Worm (Caenorhabditis elegans) whole organism, mixed stage, embryonic: ENCODE measurements around the gene srbc-37.

Source experiments
- ceh-83 ChIP-seq: fragments of 200-800 bp; sonication (Bioruptor generic); optimal IDR thresholded peaks from 2 replicates; lab custom pipeline; 2018; ENCODE audit warnings: mild to moderate bottlenecking, missing genetic modification characterization, missing compliant biosample characterization
- ces-1 ChIP-seq: fragments of 150-350 bp; optimal IDR thresholded peaks from 2 replicates; lab custom pipeline; 2014; ENCODE audit warnings: missing biosample characterization, missing genetic modification reagents, missing genetic modification characterization
- cnd-1 ChIP-seq: fragments of 200-800 bp; sonication (Bioruptor generic); optimal IDR thresholded peaks from 2 replicates; lab custom pipeline; 2018; ENCODE audit warnings: mild to moderate bottlenecking, missing genetic modification characterization, missing compliant biosample characterization
- lin-13 ChIP-seq: fragments of 150-350 bp; optimal IDR thresholded peaks from 2 replicates; lab custom pipeline; 2014; ENCODE audit warnings: missing biosample characterization, missing genetic modification characterization
- nhr-12 ChIP-seq: fragments of 150-350 bp; optimal IDR thresholded peaks from 2 replicates; lab custom pipeline; 2014; ENCODE audit warnings: missing biosample characterization, missing genetic modification characterization
- nhr-28 ChIP-seq: fragments of 150-350 bp; optimal IDR thresholded peaks from 2 replicates; lab custom pipeline; 2014; ENCODE audit warnings: missing biosample characterization, missing genetic modification characterization
- nhr-76 ChIP-seq: sonication (generic microtip); optimal IDR thresholded peaks from 2 replicates; lab custom pipeline; 2017; ENCODE audit warnings: missing biosample characterization, missing genetic modification characterization
- unc-39 ChIP-seq: fragments of 150-350 bp; optimal IDR thresholded peaks from 2 replicates; lab custom pipeline; 2014; ENCODE audit warnings: missing biosample characterization, missing genetic modification characterization
- unc-62 ChIP-seq: fragments of 150-350 bp; optimal IDR thresholded peaks from 2 replicates; lab custom pipeline; 2014; ENCODE audit warnings: missing biosample characterization, missing genetic modification reagents, missing genetic modification characterization

ce11 chrV:664337-664847, 38.0 kb upstream of the srbc-37 start, which contains the start of the genes F31F4.11 and srh-266:
- TF ChIP-seq ceh-83 (GFP tag; lab: Kevin White, UChicago), result no peak
- no peak for TF ChIP-seq lin-13 (tag; lab: Kevin White, UChicago)
- TF ChIP-seq nhr-76 (tag; lab: Kevin White, UChicago), result no peak
- no peak for TF ChIP-seq cnd-1
- TF ChIP-seq nhr-28 (tag; lab: Kevin White, UChicago), result no peak
- no peak for TF ChIP-seq ces-1 (GFP tag; lab: Kevin White, UChicago)
- no peak for TF ChIP-seq unc-39 (tag; lab: Kevin White, UChicago)
- no peak for TF ChIP-seq nhr-12 (tag; lab: Kevin White, UChicago)
- no peak for TF ChIP-seq unc-62 (GFP tag; lab: Kevin White, UChicago)
